Fruit fly (Drosophila melanogaster): ENCODE results near the gene CG1299.

DNA sequence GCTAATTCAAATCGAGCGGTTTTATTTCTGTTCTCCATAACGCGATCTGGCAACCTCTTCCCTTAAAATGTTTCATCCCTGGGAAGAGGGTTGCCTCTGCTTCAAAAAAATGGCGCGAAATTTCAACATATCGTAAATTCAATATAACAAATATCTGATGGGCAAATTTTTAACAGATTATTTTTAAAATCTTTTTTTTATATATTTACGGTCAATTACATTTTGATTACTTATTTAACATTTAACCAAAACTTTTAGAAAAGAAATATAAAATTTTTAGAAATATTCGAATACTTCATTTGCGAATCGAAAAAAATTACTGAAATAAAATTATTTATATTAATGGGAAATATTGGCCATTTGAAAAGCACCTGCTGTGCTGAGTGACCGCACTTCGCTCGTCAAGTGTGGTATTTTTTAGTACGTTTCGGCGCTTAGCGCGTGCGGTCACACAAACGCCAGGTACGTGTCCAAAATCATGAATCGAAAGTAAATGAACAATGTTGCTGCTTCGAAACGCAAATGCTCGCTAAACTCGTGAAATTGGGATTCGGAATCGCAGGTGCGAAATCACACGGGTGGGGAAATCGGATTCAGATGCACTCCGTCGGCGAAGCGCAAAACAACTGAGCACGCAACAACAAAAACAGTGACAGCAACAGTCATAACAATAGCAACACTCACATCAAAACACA lies 21.6 kb downstream of the CG1299 start, which contains the start of gene Ero1L:
- TF ChIP-seq ttk (optimal IDR thresholded peaks at IDR 0.05) = no peak
- TF ChIP-seq Sin3A (optimal IDR thresholded peaks at IDR 0.05) = no peak
- TF ChIP-seq Myc (optimal IDR thresholded peaks at IDR 0.05) = no peak
- no peak for TF ChIP-seq psq (optimal IDR thresholded peaks at IDR 0.05)

Data from Kc167 (cell line).